Fruit fly (Drosophila melanogaster): ENCODE measurements around the gene Hrb87F.

Gene Hrb87F

dm6 chr3R:13676137-13677086, 16.1 kb upstream of the Hrb87F start, which contains the start of the genes Lkb1 and CG9588 (continued):
- TF ChIP-seq D19B (GFP tag; optimal IDR thresholded peaks at IDR 0.05) (peak; percentile 55), CG9437 (GFP tag; optimal IDR thresholded peaks at IDR 0.05) (peak; percentile 17), CG4854 (GFP tag; optimal IDR thresholded peaks at IDR 0.05) (no peak), CG12942 (GFP tag; optimal IDR thresholded peaks at IDR 0.05) (peak; percentile 57), CG12744 (GFP tag; optimal IDR thresholded peaks at IDR 0.05) (no peak), Fer2 (tag; optimal IDR thresholded peaks at IDR 0.05) (no peak), abd-A (tag; optimal IDR thresholded peaks at IDR 0.05) (no peak), Aef1 (GFP tag; IDR thresholded peaks at IDR 0.05) (peak; percentile 65), zfh1 (GFP tag; IDR thresholded peaks at IDR 0.05) (peak; percentile 88), Oaz (GFP tag; IDR thresholded peaks at IDR 0.05) (peak; percentile 56), CG10267 (tag; optimal IDR thresholded peaks at IDR 0.05) (peak; percentile 28), chinmo (GFP tag; IDR thresholded peaks at IDR 0.05; ENCODE audit: partially characterized antibody) (no peak), CG43689 (GFP tag; IDR thresholded peaks at IDR 0.05) (peak; percentile 55), Chrac-16 (GFP tag; optimal IDR thresholded peaks at IDR 0.05) (peak; percentile 51), HmgD (GFP tag; optimal IDR thresholded peaks at IDR 0.05) (no peak), CG8765 (GFP tag; IDR thresholded peaks at IDR 0.05) (peak; percentile 66), Xrp1 (GFP tag; IDR thresholded peaks at IDR 0.05) (peak; percentile 84), B-H2 (GFP tag; optimal IDR thresholded peaks at IDR 0.05) (no peak), Neu2 (GFP tag; optimal IDR thresholded peaks at IDR 0.05; ENCODE audit: borderline replicate concordance) (no peak), CG8089 (GFP tag; optimal IDR thresholded peaks at IDR 0.05) (no peak), CG2199 (GFP tag; IDR thresholded peaks at IDR 0.05) (no peak), dm (GFP tag; optimal IDR thresholded peaks at IDR 0.05) (peak; percentile 13), CG9817 (tag; optimal IDR thresholded peaks at IDR 0.05) (peak; percentile 44), CG4328 (GFP tag; optimal IDR thresholded peaks at IDR 0.05) (no peak), crol (GFP tag; IDR thresholded peaks at IDR 0.05) (no peak), tap (tag; optimal IDR thresholded peaks at IDR 0.05) (no peak), CG14441 (GFP tag; IDR thresholded peaks at IDR 0.05) (peak; percentile 83), fru (optimal IDR thresholded peaks at IDR 0.05) (no peak), klu (GFP tag; IDR thresholded peaks at IDR 0.05) (peak; percentile 25; the same call in 1 of the 2 replicates), CG12104 (GFP tag; optimal IDR thresholded peaks at IDR 0.05) (no peak), repo (GFP tag; optimal IDR thresholded peaks at IDR 0.05) (no peak), ken (GFP tag; IDR thresholded peaks at IDR 0.05) (peak; percentile 81), CG17385 (GFP tag; optimal IDR thresholded peaks at IDR 0.05) (no peak), CG7786 (GFP tag; optimal IDR thresholded peaks at IDR 0.05) (peak; percentile 70), CG2129 (GFP tag; IDR thresholded peaks at IDR 0.05; ENCODE audit: partially characterized antibody) (no peak), seq (GFP tag; IDR thresholded peaks at IDR 0.05) (peak; percentile 54; the same call in 1 of the 2 replicates), Ravus (GFP tag; IDR thresholded peaks at IDR 0.05) (no peak; the same call in 1 of the 2 replicates), CG11456 (GFP tag; IDR thresholded peaks at IDR 0.05) (peak; percentile 90), Vsx1 (GFP tag; optimal IDR thresholded peaks at IDR 0.05) (no peak), vnd (GFP tag; IDR thresholded peaks at IDR 0.05; ENCODE audit: partially characterized antibody) (no peak), CG11085 (GFP tag; IDR thresholded peaks at IDR 0.05) (peak; percentile 69), CG14710 (tag; optimal IDR thresholded peaks at IDR 0.05) (peak; percentile 27), CG7745 (tag; optimal IDR thresholded peaks at IDR 0.05) (no peak), Rfx (GFP tag; IDR thresholded peaks at IDR 0.05) (peak; percentile 85), CG10979 (tag; optimal IDR thresholded peaks at IDR 0.05) (peak; percentile 16), onecut (GFP tag; IDR thresholded peaks at IDR 0.05) (no peak), CG10274 (GFP tag; optimal IDR thresholded peaks at IDR 0.05) (no peak), Hr78 (GFP tag; optimal IDR thresholded peaks at IDR 0.05) (no peak), Side (GFP tag; optimal IDR thresholded peaks at IDR 0.05) (peak; percentile 53)
